Fruit fly (Drosophila melanogaster): ENCODE results near the gene CG6686.

The CG6686 gene

dm6 chr2L:11970853-11971397, 16.9 kb downstream of the CG6686 start (continued):
- no peak for TF ChIP-seq CG10654 (GFP tag; optimal IDR thresholded peaks at IDR 0.05)
- TF ChIP-seq Dref (GFP tag; IDR thresholded peaks at IDR 0.05), result no peak
- no peak for TF ChIP-seq Sox102F (GFP tag; optimal IDR thresholded peaks at IDR 0.05)
- peak; percentile 97 for TF ChIP-seq CG5180 (GFP tag; optimal IDR thresholded peaks at IDR 0.05)
- no peak for TF ChIP-seq pnt (GFP tag; optimal IDR thresholded peaks at IDR 0.05)
- no peak for TF ChIP-seq gfzf (GFP tag; optimal IDR thresholded peaks at IDR 0.05)
- TF ChIP-seq oc (tag; optimal IDR thresholded peaks at IDR 0.05), result peak; percentile 72
- TF ChIP-seq ab (GFP tag; optimal IDR thresholded peaks at IDR 0.05), result peak; percentile 36
- no peak for TF ChIP-seq CG4707 (GFP tag; optimal IDR thresholded peaks at IDR 0.05)
- TF ChIP-seq CG11398 (GFP tag; optimal IDR thresholded peaks at IDR 0.05), result peak; percentile 5
- TF ChIP-seq CG6254 (GFP tag; optimal IDR thresholded peaks at IDR 0.05), result no peak
- TF ChIP-seq CG4282 (GFP tag; optimal IDR thresholded peaks at IDR 0.05), result no peak
- peak; percentile 59 for TF ChIP-seq slbo (GFP tag; IDR thresholded peaks at IDR 0.05)
- TF ChIP-seq aop (GFP tag; IDR thresholded peaks at IDR 0.05), result no peak
- no peak for TF ChIP-seq odd (GFP tag; optimal IDR thresholded peaks at IDR 0.05)
- TF ChIP-seq ato (GFP tag; IDR thresholded peaks at IDR 0.05; ENCODE audit: partially characterized antibody), result peak; percentile 7; the same call in 1 of the 2 replicates
- peak; percentile 56; the same call in 1 of the 3 replicates for TF ChIP-seq zfh1 (GFP tag; IDR thresholded peaks at IDR 0.05)
- no peak for TF ChIP-seq Dad (GFP tag; optimal IDR thresholded peaks at IDR 0.05)
- TF ChIP-seq Trl (optimal IDR thresholded peaks at IDR 0.05), result peak; percentile 88 to 94
- peak; percentile 55 for TF ChIP-seq Trl (GFP tag; optimal IDR thresholded peaks at IDR 0.05)
- TF ChIP-seq CG9215 (GFP tag; IDR thresholded peaks at IDR 0.05), result no peak
- 0 out of 2 replicates have a peak, but pooled peaks have one; percentile 31 for TF ChIP-seq CG32772 (GFP tag; IDR thresholded peaks at IDR 0.05)
- no peak for TF ChIP-seq Xbp1 (GFP tag; optimal IDR thresholded peaks at IDR 0.05)
- TF ChIP-seq tup (GFP tag; optimal IDR thresholded peaks at IDR 0.05), result no peak
- 0 out of 2 replicates have a peak, but pooled peaks have one; percentile 52 for TF ChIP-seq CG11085 (GFP tag; IDR thresholded peaks at IDR 0.05)
- no peak for TF ChIP-seq MESR4 (GFP tag; optimal IDR thresholded peaks at IDR 0.05)
- TF ChIP-seq Oaz (GFP tag; IDR thresholded peaks at IDR 0.05), result no peak
- 0 out of 2 replicates have a peak, but pooled peaks have one; percentile 35 for TF ChIP-seq Awh (GFP tag; IDR thresholded peaks at IDR 0.05)
- TF ChIP-seq CG4424 (GFP tag; optimal IDR thresholded peaks at IDR 0.05), result no peak
- peak; percentile 50 for TF ChIP-seq HLHmδ (GFP tag; optimal IDR thresholded peaks at IDR 0.05)
- no peak for TF ChIP-seq CG12299 (tag; optimal IDR thresholded peaks at IDR 0.05)
- peak; percentile 67 for TF ChIP-seq mirr (GFP tag; optimal IDR thresholded peaks at IDR 0.05)
- TF ChIP-seq CG18011 (GFP tag; optimal IDR thresholded peaks at IDR 0.05), result no peak
- no peak for TF ChIP-seq run (tag; optimal IDR thresholded peaks at IDR 0.05)
- no peak for TF ChIP-seq jing (GFP tag; optimal IDR thresholded peaks at IDR 0.05)
- TF ChIP-seq CG33557 (GFP tag; optimal IDR thresholded peaks at IDR 0.05), result no peak
- TF ChIP-seq bbx (GFP tag; IDR thresholded peaks at IDR 0.05; ENCODE audit: partially characterized antibody), result peak; percentile 57
- no peak for TF ChIP-seq cato (GFP tag; optimal IDR thresholded peaks at IDR 0.05; ENCODE audit: borderline replicate concordance)
- TF ChIP-seq CG3281 (GFP tag; optimal IDR thresholded peaks at IDR 0.05), result peak; percentile 28
- no peak for TF ChIP-seq ro (GFP tag; IDR thresholded peaks at IDR 0.05)
- TF ChIP-seq CG11456 (GFP tag; IDR thresholded peaks at IDR 0.05), result 0 out of 3 replicates have a peak, but pooled peaks have one; percentile 51
- TF ChIP-seq chinmo (GFP tag; IDR thresholded peaks at IDR 0.05; ENCODE audit: partially characterized antibody), result peak; percentile 88; the same call in 3 of the 4 replicates
- TF ChIP-seq luna (GFP tag; optimal IDR thresholded peaks at IDR 0.05), result no peak
- 0 out of 3 replicates have a peak, but pooled peaks have one; percentile 36 for TF ChIP-seq CG7963 (GFP tag; IDR thresholded peaks at IDR 0.05; ENCODE audit: partially characterized antibody)
- TF ChIP-seq CG9932 (GFP tag; IDR thresholded peaks at IDR 0.05), result peak; percentile 35; the same call in 1 of the 2 replicates
- no peak; the same call in 1 of the 2 replicates for TF ChIP-seq bowl (GFP tag; IDR thresholded peaks at IDR 0.05)
- no peak for TF ChIP-seq CG8089 (GFP tag; optimal IDR thresholded peaks at IDR 0.05)
- TF ChIP-seq bsh (GFP tag; optimal IDR thresholded peaks at IDR 0.05), result no peak
- no peak for TF ChIP-seq CG15073 (GFP tag; optimal IDR thresholded peaks at IDR 0.05)
- TF ChIP-seq MBD-R2 (GFP tag; IDR thresholded peaks at IDR 0.05), result 0 out of 2 replicates have a peak, but pooled peaks have one; percentile 10

Data from whole organism, embryonic.